Worm (Caenorhabditis elegans) whole organism, L2 larva: Measurements from ENCODE around the gene C36C5.4.

Source experiments
- C34F6.9 ChIP-seq: fragments of 150-350 bp; optimal IDR thresholded peaks from 2 replicates; lab custom pipeline; 2014; ENCODE audit warnings: missing biosample characterization, missing genetic modification characterization
- F13H6.1 ChIP-seq: sonication (generic microtip); optimal IDR thresholded peaks from 2 replicates; lab custom pipeline; 2016; ENCODE audit warnings: missing genetic modification characterization, missing compliant biosample characterization
- R02D3.7 ChIP-seq: fragments of 150-350 bp; optimal IDR thresholded peaks from 2 replicates; lab custom pipeline; 2014; ENCODE audit warnings: missing biosample characterization, missing genetic modification characterization
- Y55F3AM.14 ChIP-seq: fragments of 200-800 bp; sonication (Bioruptor generic); optimal IDR thresholded peaks from 2 replicates; lab custom pipeline; 2018; ENCODE audit warnings: mild to moderate bottlenecking, missing genetic modification characterization, missing compliant biosample characterization
- alr-1 ChIP-seq: fragments of 150-350 bp; optimal IDR thresholded peaks from 2 replicates; lab custom pipeline; 2014; ENCODE audit warnings: missing biosample characterization, missing genetic modification characterization
- aly-2 ChIP-seq: fragments of 150-350 bp; optimal IDR thresholded peaks from 2 replicates; lab custom pipeline; 2014; ENCODE audit warnings: missing biosample characterization, missing genetic modification characterization
- ama-1 ChIP-seq: fragments of 150-350 bp; optimal IDR thresholded peaks from 2 replicates; lab custom pipeline; 2018; ENCODE audit warnings: inconsistent platforms
- ceh-16 ChIP-seq: fragments of 150-350 bp; optimal IDR thresholded peaks from 2 replicates; lab custom pipeline; 2014; ENCODE audit warnings: missing biosample characterization, missing genetic modification characterization
- crh-2 ChIP-seq: sonication (generic microtip); optimal IDR thresholded peaks from 2 replicates; lab custom pipeline; 2017; ENCODE audit warnings: missing biosample characterization, missing genetic modification characterization
- dmd-4 ChIP-seq: sonication (generic microtip); optimal IDR thresholded peaks from 2 replicates; lab custom pipeline; 2017; ENCODE audit warnings: missing biosample characterization, missing genetic modification characterization
- egl-27 ChIP-seq: sonication (generic microtip); optimal IDR thresholded peaks from 3 replicates; lab custom pipeline; 2017; ENCODE audit warnings: missing biosample characterization, missing genetic modification reagents, missing genetic modification characterization
- fos-1 ChIP-seq: fragments of 150-350 bp; optimal IDR thresholded peaks from 2 replicates; lab custom pipeline; 2014; ENCODE audit warnings: missing biosample characterization, missing genetic modification characterization
- gmeb-1 ChIP-seq: fragments of 150-350 bp; optimal IDR thresholded peaks from 2 replicates; lab custom pipeline; 2014; ENCODE audit warnings: missing biosample characterization, missing genetic modification characterization
- lin-39 ChIP-seq: fragments of 150-350 bp; optimal IDR thresholded peaks from 2 replicates; lab custom pipeline; 2014; ENCODE audit warnings: missing biosample characterization, missing genetic modification reagents, missing genetic modification characterization
- lsy-2 ChIP-seq, 2 experiments: fragments of 150-350 bp in 1 of 2; sonication (generic microtip) in 1 of 2; optimal IDR thresholded peaks; 2 replicates each; lab custom pipeline; 2014 to 2017; ENCODE audit warnings: missing biosample characterization in 2 of 2, missing genetic modification characterization in 2 of 2
- mab-5 ChIP-seq: fragments of 150-350 bp; optimal IDR thresholded peaks from 2 replicates; lab custom pipeline; 2014; ENCODE audit warnings: missing biosample characterization, missing genetic modification characterization
- mbf-1 ChIP-seq: sonication (generic microtip); optimal IDR thresholded peaks from 2 replicates; lab custom pipeline; 2017; ENCODE audit warnings: missing biosample characterization, missing genetic modification characterization
- nhr-11 ChIP-seq: fragments of 150-350 bp; optimal IDR thresholded peaks from 2 replicates; lab custom pipeline; 2014; ENCODE audit warnings: missing biosample characterization, missing genetic modification characterization
- nhr-12 ChIP-seq: fragments of 150-350 bp; optimal IDR thresholded peaks from 2 replicates; lab custom pipeline; 2014; ENCODE audit warnings: missing biosample characterization, missing genetic modification characterization
- nhr-21 ChIP-seq: fragments of 150-350 bp; optimal IDR thresholded peaks from 2 replicates; lab custom pipeline; 2014; ENCODE audit warnings: missing biosample characterization, missing genetic modification characterization
- nhr-23 ChIP-seq: fragments of 150-350 bp; optimal IDR thresholded peaks from 2 replicates; lab custom pipeline; 2014; ENCODE audit warnings: missing biosample characterization, missing genetic modification reagents, missing genetic modification characterization
- nhr-237 ChIP-seq: fragments of 150-350 bp; optimal IDR thresholded peaks from 2 replicates; lab custom pipeline; 2014; ENCODE audit warnings: missing biosample characterization, missing genetic modification characterization
- nhr-25 ChIP-seq: fragments of 150-350 bp; sonication (generic microtip); optimal IDR thresholded peaks from 3 replicates; lab custom pipeline; 2014; ENCODE audit warnings: missing biosample characterization, missing genetic modification characterization
- nhr-6 ChIP-seq: fragments of 150-350 bp; optimal IDR thresholded peaks from 2 replicates; lab custom pipeline; 2014; ENCODE audit warnings: missing biosample characterization, missing genetic modification characterization
- nhr-77 ChIP-seq: fragments of 150-350 bp; optimal IDR thresholded peaks from 2 replicates; lab custom pipeline; 2014; ENCODE audit warnings: missing biosample characterization, missing genetic modification characterization
- sem-4 ChIP-seq: fragments of 150-350 bp; optimal IDR thresholded peaks from 2 replicates; lab custom pipeline; 2014; ENCODE audit warnings: missing biosample characterization, missing genetic modification reagents, missing genetic modification characterization
- sma-3 ChIP-seq: sonication (generic microtip); optimal IDR thresholded peaks from 2 replicates; lab custom pipeline; 2016; ENCODE audit warnings: missing genetic modification reagents, missing genetic modification characterization, missing compliant biosample characterization
- sma-9 ChIP-seq, 2 experiments: fragments of 150-350 bp in 1 of 2; sonication (generic microtip) in 1 of 2; optimal IDR thresholded peaks; 2 replicates each; lab custom pipeline; 2014 to 2016; ENCODE audit warnings: missing genetic modification characterization in 2 of 2, mild to moderate bottlenecking in 1 of 2, missing biosample characterization in 1 of 2, missing compliant biosample characterization in 1 of 2, missing genetic modification reagents in 1 of 2, moderate library complexity in 1 of 2
- unc-55 ChIP-seq: fragments of 150-350 bp; sonication (generic microtip); optimal IDR thresholded peaks from 3 replicates; lab custom pipeline; 2014; ENCODE audit warnings: missing biosample characterization, missing genetic modification reagents, missing genetic modification characterization
- unc-62 ChIP-seq: fragments of 150-350 bp; optimal IDR thresholded peaks from 2 replicates; lab custom pipeline; 2014; ENCODE audit warnings: missing biosample characterization, missing genetic modification reagents, missing genetic modification characterization
- ztf-1 ChIP-seq: fragments of 200-800 bp; sonication (Bioruptor generic); conservative IDR thresholded peaks from 2 replicates; pipeline ENCODE4 v1.3.6; 2022; ENCODE audit warnings: missing genetic modification characterization, missing compliant biosample characterization
- ztf-11 ChIP-seq: sonication (generic microtip); optimal IDR thresholded peaks from 2 replicates; lab custom pipeline; 2017; ENCODE audit warnings: missing biosample characterization, missing genetic modification characterization
- ztf-4 ChIP-seq: fragments of 150-350 bp; optimal IDR thresholded peaks from 2 replicates; lab custom pipeline; 2014; ENCODE audit warnings: missing biosample characterization, missing genetic modification characterization

The C36C5.4 gene

DNA sequence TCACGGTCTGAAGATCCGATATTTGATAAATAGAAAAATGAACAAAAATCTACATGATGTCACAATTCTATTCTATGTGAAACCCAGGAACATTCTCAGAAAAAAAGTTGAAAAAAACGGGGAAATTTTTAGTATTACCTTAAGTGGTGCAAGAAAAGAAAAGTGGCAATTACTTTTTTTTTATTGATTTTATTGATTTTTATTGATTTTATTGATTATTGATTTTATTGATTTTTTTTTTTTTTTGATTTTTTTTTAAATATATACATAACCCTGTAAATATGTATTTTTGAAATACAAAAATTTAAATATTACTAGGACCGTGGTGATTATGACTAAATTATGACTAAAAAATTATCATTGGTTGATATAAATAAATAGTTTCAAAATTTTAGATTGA, 5.3 kb downstream of the C36C5.4 start:
- TF ChIP-seq fos-1 (tag; lab: Kevin White, UChicago) = no peak
- TF ChIP-seq nhr-237 = no peak
- TF ChIP-seq Y55F3AM.14 (GFP tag; lab: Kevin White, UChicago) = no peak
- TF ChIP-seq unc-62 (GFP tag; lab: Kevin White, UChicago) = no peak
- TF ChIP-seq R02D3.7 (tag; lab: Kevin White, UChicago) = no peak
- TF ChIP-seq lsy-2 (tag; optimal IDR thresholded peaks at IDR 0.05; lab: Kevin White, UChicago) = no peak
- TF ChIP-seq mab-5 (tag; lab: Kevin White, UChicago) = no peak
- TF ChIP-seq aly-2 = no peak
- no peak for TF ChIP-seq unc-55 (GFP tag; lab: Kevin White, UChicago)
- no peak for TF ChIP-seq ztf-4 (tag; lab: Kevin White, UChicago)
- TF ChIP-seq alr-1 (tag; lab: Kevin White, UChicago) = no peak
- TF ChIP-seq lin-39 (tag; lab: Kevin White, UChicago) = no peak
- no peak for TF ChIP-seq C34F6.9 (tag; lab: Kevin White, UChicago)
- TF ChIP-seq egl-27 = no peak
- TF ChIP-seq sem-4 (tag; lab: Kevin White, UChicago) = no peak
- TF ChIP-seq ama-1 (lab: Kevin White, UChicago) = no peak

DNA sequence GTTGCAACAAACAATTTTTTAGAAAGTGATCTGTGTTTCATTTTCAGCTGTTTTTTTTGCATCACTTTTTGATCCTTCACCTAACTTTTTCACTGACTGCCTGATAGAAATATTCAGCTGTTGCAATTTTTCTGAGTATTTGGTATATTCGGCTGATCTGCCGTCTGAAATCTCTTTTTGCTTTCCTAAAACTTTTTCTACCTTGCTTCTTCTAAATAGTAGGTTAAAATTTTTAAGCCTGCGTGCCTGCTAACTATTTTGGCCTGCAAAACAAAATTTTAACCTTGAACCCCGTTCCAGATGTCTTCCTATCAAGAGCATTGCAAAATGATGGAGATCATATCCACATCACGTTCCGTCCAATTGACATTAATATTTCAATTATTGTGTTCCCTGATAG, 9.8 kb downstream of the C36C5.4 start, which contains the start of gene srab-8:
Gene srab-8 (plus strand): TSS at position 301 of the 400 bp plus-strand sequence.
- TF ChIP-seq sem-4 (tag; lab: Kevin White, UChicago) (no peak), aly-2 (no peak), gmeb-1 (tag; lab: Kevin White, UChicago) (no peak), nhr-77 (tag; lab: Kevin White, UChicago) (no peak), egl-27 (no peak), ztf-11 (tag; lab: Kevin White, UChicago) (no peak), fos-1 (tag; lab: Kevin White, UChicago) (no peak), nhr-12 (tag; lab: Kevin White, UChicago) (no peak), C34F6.9 (tag; lab: Kevin White, UChicago) (no peak), mab-5 (tag; lab: Kevin White, UChicago) (no peak), ztf-1 (GFP tag; lab: Robert Waterston, UW) (no peak), nhr-6 (tag; lab: Kevin White, UChicago) (no peak), nhr-11 (no peak), F13H6.1 (no peak)

DNA sequence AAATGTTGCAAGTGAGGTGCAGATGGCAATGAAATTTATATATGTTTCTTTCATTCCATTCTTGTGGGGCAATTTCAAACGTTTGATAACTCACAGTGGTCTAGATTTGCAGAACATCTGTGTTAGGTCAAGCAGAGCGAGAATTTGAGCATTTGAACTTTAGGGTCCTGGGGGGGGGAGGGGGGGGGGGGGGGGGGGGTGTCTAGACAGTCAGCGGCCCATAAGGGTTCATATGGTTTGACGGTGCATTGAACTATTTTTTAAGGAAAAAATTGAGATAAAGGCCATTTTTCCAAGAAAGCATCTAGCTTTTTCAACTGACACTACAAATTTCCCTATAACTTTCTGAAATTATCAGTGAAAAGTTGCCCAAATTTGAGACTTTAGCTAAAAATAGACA, 19.5 kb downstream of the C36C5.4 start:
- TF ChIP-seq egl-27 (no peak), nhr-23 (no peak)

DNA sequence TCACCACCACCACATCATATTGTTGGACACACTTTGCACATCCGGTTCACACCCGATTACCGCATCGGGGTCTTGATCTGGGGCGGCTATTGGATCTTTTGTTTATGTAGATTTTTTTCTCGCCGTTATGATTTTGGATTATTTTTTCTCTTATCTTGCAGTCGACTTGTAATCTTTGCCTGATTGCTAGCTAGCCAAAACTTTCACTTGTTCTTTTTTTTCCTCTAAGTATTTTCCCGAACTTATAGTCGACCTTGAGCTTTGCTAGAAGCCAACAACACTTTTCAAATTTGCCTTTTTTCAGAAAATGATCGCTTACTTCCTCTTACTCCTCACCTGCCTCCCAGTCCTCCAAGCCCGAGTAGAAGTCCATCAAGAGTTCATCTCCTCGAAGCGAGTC, 21.7 kb downstream of the C36C5.4 start, which contains the start of gene lag-2:
Gene lag-2 (plus strand): TSS at position 301 of the 400 bp plus-strand sequence.
- TF ChIP-seq lin-39 (tag; lab: Kevin White, UChicago) = no peak
- TF ChIP-seq ama-1 (lab: Kevin White, UChicago) = no peak
- TF ChIP-seq dmd-4 (tag; lab: Kevin White, UChicago) = no peak
- no peak for TF ChIP-seq egl-27

DNA sequence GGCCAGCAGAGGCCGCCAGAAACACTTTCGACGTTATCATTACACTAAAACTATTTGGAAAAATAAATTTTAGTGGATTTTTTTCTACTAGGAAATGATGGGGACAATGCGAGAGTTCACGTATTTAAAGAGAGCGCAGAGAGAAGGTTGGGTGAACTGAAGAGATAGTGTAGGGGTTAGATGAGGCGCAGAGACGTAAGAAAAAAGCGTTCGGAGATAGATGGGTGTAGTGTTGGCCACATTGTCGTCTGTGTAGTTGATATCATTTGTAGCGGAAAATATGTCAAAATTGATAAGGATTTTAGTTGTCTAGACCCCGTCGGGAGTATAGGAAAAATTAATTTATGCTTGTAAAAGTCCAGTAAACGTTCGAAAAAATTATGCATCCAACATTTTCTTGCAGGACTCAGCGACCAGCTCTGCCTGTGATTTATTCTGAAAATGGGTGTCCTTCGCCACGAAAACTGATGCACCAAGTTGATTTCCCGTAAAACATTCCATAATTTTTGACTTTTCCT, 26.8 kb downstream of the C36C5.4 start, which contains the start of the genes Y73C8B.3 and Y73C8B.9:
Gene Y73C8B.3 (minus strand): TSS at position 147 of the 518 bp plus-strand sequence.
Gene Y73C8B.9 (plus strand): TSS at position 468 of the 518 bp plus-strand sequence.
- peak; percentile 18 for TF ChIP-seq nhr-21 (tag; lab: Kevin White, UChicago)
- TF ChIP-seq crh-2 (tag; lab: Kevin White, UChicago) = peak; percentile 15
- peak; percentile 77 for TF ChIP-seq sma-9 (GFP tag; optimal IDR thresholded peaks at IDR 0.05; lab: Kevin White, UChicago)
- TF ChIP-seq sma-9 (tag; optimal IDR thresholded peaks at IDR 0.05; lab: Kevin White, UChicago) = no peak
- TF ChIP-seq nhr-25 (tag; lab: Kevin White, UChicago) = peak; percentile 24
- peak; percentile 43 for TF ChIP-seq gmeb-1 (tag; lab: Kevin White, UChicago)
- no peak for TF ChIP-seq nhr-237
- no peak for TF ChIP-seq mbf-1 (tag; lab: Kevin White, UChicago)
- peak; percentile 14 for TF ChIP-seq fos-1 (tag; lab: Kevin White, UChicago)
- TF ChIP-seq ceh-16 = no peak
- TF ChIP-seq sma-3 (GFP tag; lab: Kevin White, UChicago) = peak; percentile 22
- TF ChIP-seq F13H6.1 = peak; percentile 7
